Worm (Caenorhabditis elegans) whole organism, L2 larva: Measurements from ENCODE around the gene C47E8.9.

Experiments
- C34F6.9 ChIP-seq: fragments of 150-350 bp; optimal IDR thresholded peaks from 2 replicates; lab custom pipeline; 2014; ENCODE audit warnings: missing biosample characterization, missing genetic modification characterization
- F13H6.1 ChIP-seq: sonication (generic microtip); optimal IDR thresholded peaks from 2 replicates; lab custom pipeline; 2016; ENCODE audit warnings: missing genetic modification characterization, missing compliant biosample characterization
- R02D3.7 ChIP-seq: fragments of 150-350 bp; optimal IDR thresholded peaks from 2 replicates; lab custom pipeline; 2014; ENCODE audit warnings: missing biosample characterization, missing genetic modification characterization
- ZK546.5 ChIP-seq: sonication (generic microtip); optimal IDR thresholded peaks from 2 replicates; lab custom pipeline; 2017; ENCODE audit warnings: missing biosample characterization, missing genetic modification characterization
- alr-1 ChIP-seq: fragments of 150-350 bp; optimal IDR thresholded peaks from 2 replicates; lab custom pipeline; 2014; ENCODE audit warnings: missing biosample characterization, missing genetic modification characterization
- aly-2 ChIP-seq: fragments of 150-350 bp; optimal IDR thresholded peaks from 2 replicates; lab custom pipeline; 2014; ENCODE audit warnings: missing biosample characterization, missing genetic modification characterization
- ama-1 ChIP-seq: fragments of 150-350 bp; optimal IDR thresholded peaks from 2 replicates; lab custom pipeline; 2018; ENCODE audit warnings: inconsistent platforms
- blmp-1 ChIP-seq: sonication (generic microtip); optimal IDR thresholded peaks from 2 replicates; lab custom pipeline; 2017; ENCODE audit warnings: missing genetic modification characterization, mild to moderate bottlenecking, missing compliant biosample characterization, antibody characterized with exemption, moderate library complexity; ENCODE audit not compliant: insufficient read depth
- ceh-16 ChIP-seq: fragments of 150-350 bp; optimal IDR thresholded peaks from 2 replicates; lab custom pipeline; 2014; ENCODE audit warnings: missing biosample characterization, missing genetic modification characterization
- ceh-82 ChIP-seq: fragments of 150-350 bp; optimal IDR thresholded peaks from 2 replicates; lab custom pipeline; 2014; ENCODE audit warnings: missing biosample characterization, missing genetic modification characterization
- crh-2 ChIP-seq: sonication (generic microtip); optimal IDR thresholded peaks from 2 replicates; lab custom pipeline; 2017; ENCODE audit warnings: missing biosample characterization, missing genetic modification characterization
- dmd-4 ChIP-seq: sonication (generic microtip); optimal IDR thresholded peaks from 2 replicates; lab custom pipeline; 2017; ENCODE audit warnings: missing biosample characterization, missing genetic modification characterization
- egl-27 ChIP-seq: sonication (generic microtip); optimal IDR thresholded peaks from 3 replicates; lab custom pipeline; 2017; ENCODE audit warnings: missing biosample characterization, missing genetic modification reagents, missing genetic modification characterization
- elt-1 ChIP-seq: fragments of 150-350 bp; optimal IDR thresholded peaks from 2 replicates; lab custom pipeline; 2014; ENCODE audit warnings: missing biosample characterization, missing genetic modification characterization
- elt-3 ChIP-seq: sonication (generic microtip); optimal IDR thresholded peaks from 2 replicates; lab custom pipeline; 2017; ENCODE audit warnings: missing biosample characterization, missing genetic modification characterization
- fos-1 ChIP-seq: fragments of 150-350 bp; optimal IDR thresholded peaks from 2 replicates; lab custom pipeline; 2014; ENCODE audit warnings: missing biosample characterization, missing genetic modification characterization
- gmeb-1 ChIP-seq: fragments of 150-350 bp; optimal IDR thresholded peaks from 2 replicates; lab custom pipeline; 2014; ENCODE audit warnings: missing biosample characterization, missing genetic modification characterization
- lin-11 ChIP-seq: fragments of 150-350 bp; sonication (generic microtip); optimal IDR thresholded peaks from 2 replicates; lab custom pipeline; 2014; ENCODE audit warnings: missing biosample characterization, missing genetic modification characterization, inconsistent platforms, mixed read lengths
- lin-13 ChIP-seq: fragments of 150-350 bp; optimal IDR thresholded peaks from 2 replicates; lab custom pipeline; 2014; ENCODE audit warnings: missing biosample characterization, missing genetic modification reagents, missing genetic modification characterization
- lin-39 ChIP-seq: fragments of 150-350 bp; optimal IDR thresholded peaks from 2 replicates; lab custom pipeline; 2014; ENCODE audit warnings: missing biosample characterization, missing genetic modification reagents, missing genetic modification characterization
- lsy-2 ChIP-seq, 2 experiments: fragments of 150-350 bp in 1 of 2; sonication (generic microtip) in 1 of 2; optimal IDR thresholded peaks; 2 replicates each; lab custom pipeline; 2014 to 2017; ENCODE audit warnings: missing biosample characterization in 2 of 2, missing genetic modification characterization in 2 of 2
- mab-5 ChIP-seq: fragments of 150-350 bp; optimal IDR thresholded peaks from 2 replicates; lab custom pipeline; 2014; ENCODE audit warnings: missing biosample characterization, missing genetic modification characterization
- mbf-1 ChIP-seq: sonication (generic microtip); optimal IDR thresholded peaks from 2 replicates; lab custom pipeline; 2017; ENCODE audit warnings: missing biosample characterization, missing genetic modification characterization
- mdl-1 ChIP-seq, 2 experiments: fragments of 150-350 bp in 1 of 2; sonication (generic microtip) in 1 of 2; optimal IDR thresholded peaks; 2 replicates each; lab custom pipeline; 2017; ENCODE audit warnings: missing biosample characterization in 2 of 2, missing genetic modification characterization in 2 of 2
- nhr-10 ChIP-seq: sonication (generic microtip); optimal IDR thresholded peaks from 2 replicates; lab custom pipeline; 2017; ENCODE audit warnings: missing biosample characterization, missing genetic modification characterization
- nhr-11 ChIP-seq: fragments of 150-350 bp; optimal IDR thresholded peaks from 2 replicates; lab custom pipeline; 2014; ENCODE audit warnings: missing biosample characterization, missing genetic modification characterization
- nhr-12 ChIP-seq: fragments of 150-350 bp; optimal IDR thresholded peaks from 2 replicates; lab custom pipeline; 2014; ENCODE audit warnings: missing biosample characterization, missing genetic modification characterization
- nhr-129 ChIP-seq: fragments of 150-350 bp; optimal IDR thresholded peaks from 2 replicates; lab custom pipeline; 2014; ENCODE audit warnings: missing biosample characterization, missing genetic modification characterization
- nhr-21 ChIP-seq: fragments of 150-350 bp; optimal IDR thresholded peaks from 2 replicates; lab custom pipeline; 2014; ENCODE audit warnings: missing biosample characterization, missing genetic modification characterization
- nhr-237 ChIP-seq: fragments of 150-350 bp; optimal IDR thresholded peaks from 2 replicates; lab custom pipeline; 2014; ENCODE audit warnings: missing biosample characterization, missing genetic modification characterization
- nhr-25 ChIP-seq: fragments of 150-350 bp; sonication (generic microtip); optimal IDR thresholded peaks from 3 replicates; lab custom pipeline; 2014; ENCODE audit warnings: missing biosample characterization, missing genetic modification characterization
- nhr-6 ChIP-seq: fragments of 150-350 bp; optimal IDR thresholded peaks from 2 replicates; lab custom pipeline; 2014; ENCODE audit warnings: missing biosample characterization, missing genetic modification characterization
- nhr-77 ChIP-seq: fragments of 150-350 bp; optimal IDR thresholded peaks from 2 replicates; lab custom pipeline; 2014; ENCODE audit warnings: missing biosample characterization, missing genetic modification characterization
- peb-1 ChIP-seq: fragments of 150-350 bp; optimal IDR thresholded peaks from 2 replicates; lab custom pipeline; 2014; ENCODE audit warnings: missing biosample characterization, missing genetic modification characterization
- sem-4 ChIP-seq: fragments of 150-350 bp; optimal IDR thresholded peaks from 2 replicates; lab custom pipeline; 2014; ENCODE audit warnings: missing biosample characterization, missing genetic modification reagents, missing genetic modification characterization
- skn-1 ChIP-seq: sonication (generic microtip); optimal IDR thresholded peaks from 2 replicates; lab custom pipeline; 2017; ENCODE audit warnings: missing biosample characterization, missing genetic modification characterization
- sma-3 ChIP-seq: sonication (generic microtip); optimal IDR thresholded peaks from 2 replicates; lab custom pipeline; 2016; ENCODE audit warnings: missing genetic modification reagents, missing genetic modification characterization, missing compliant biosample characterization
- sma-9 ChIP-seq, 2 experiments: fragments of 150-350 bp in 1 of 2; sonication (generic microtip) in 1 of 2; optimal IDR thresholded peaks; 2 replicates each; lab custom pipeline; 2014 to 2016; ENCODE audit warnings: missing genetic modification characterization in 2 of 2, mild to moderate bottlenecking in 1 of 2, missing biosample characterization in 1 of 2, missing compliant biosample characterization in 1 of 2, missing genetic modification reagents in 1 of 2, moderate library complexity in 1 of 2
- snpc-4 ChIP-seq: fragments of 150-350 bp; optimal IDR thresholded peaks from 2 replicates; lab custom pipeline; 2014; ENCODE audit warnings: missing biosample characterization, missing genetic modification characterization
- unc-39 ChIP-seq: fragments of 150-350 bp; optimal IDR thresholded peaks from 2 replicates; lab custom pipeline; 2014; ENCODE audit warnings: missing biosample characterization, missing genetic modification characterization
- unc-55 ChIP-seq: fragments of 150-350 bp; sonication (generic microtip); optimal IDR thresholded peaks from 3 replicates; lab custom pipeline; 2014; ENCODE audit warnings: missing biosample characterization, missing genetic modification reagents, missing genetic modification characterization
- unc-62 ChIP-seq: fragments of 150-350 bp; optimal IDR thresholded peaks from 2 replicates; lab custom pipeline; 2014; ENCODE audit warnings: missing biosample characterization, missing genetic modification reagents, missing genetic modification characterization
- zag-1 ChIP-seq: fragments of 150-350 bp; optimal IDR thresholded peaks from 2 replicates; lab custom pipeline; 2014; ENCODE audit warnings: missing biosample characterization, missing genetic modification characterization
- ztf-1 ChIP-seq: fragments of 200-800 bp; sonication (Bioruptor generic); conservative IDR thresholded peaks from 2 replicates; pipeline ENCODE4 v1.3.6; 2022; ENCODE audit warnings: missing genetic modification characterization, missing compliant biosample characterization
- ztf-11 ChIP-seq: sonication (generic microtip); optimal IDR thresholded peaks from 2 replicates; lab custom pipeline; 2017; ENCODE audit warnings: missing biosample characterization, missing genetic modification characterization
- ztf-4 ChIP-seq: fragments of 150-350 bp; optimal IDR thresholded peaks from 2 replicates; lab custom pipeline; 2014; ENCODE audit warnings: missing biosample characterization, missing genetic modification characterization

The C47E8.9 gene

ce11 chrV:14640769-14641168 is 22.3 kb upstream of the C47E8.9 start, which contains the start of gene C54G10.1:
C54G10.1 (plus strand) TSS chrV:14641101.
- TF ChIP-seq sma-3, result no peak
- no peak for TF ChIP-seq aly-2 (tag; lab: Kevin White, UChicago)
- TF ChIP-seq ztf-1, result no peak
- no peak for TF ChIP-seq nhr-25 (tag; lab: Kevin White, UChicago)
- TF ChIP-seq mbf-1 (tag; lab: Kevin White, UChicago), result no peak
- TF ChIP-seq gmeb-1 (tag; lab: Kevin White, UChicago), result peak; percentile 33
- no peak for TF ChIP-seq egl-27
- TF ChIP-seq mdl-1 (tag; optimal IDR thresholded peaks at IDR 0.05; lab: Kevin White, UChicago), result no peak
- TF ChIP-seq zag-1, result no peak
- no peak for TF ChIP-seq ceh-16 (tag; lab: Kevin White, UChicago)
- peak; percentile 47 for TF ChIP-seq sma-9 (GFP tag; optimal IDR thresholded peaks at IDR 0.05; lab: Kevin White, UChicago)
- no peak for TF ChIP-seq sma-9 (tag; optimal IDR thresholded peaks at IDR 0.05; lab: Kevin White, UChicago)
- no peak for TF ChIP-seq elt-3 (tag; lab: Kevin White, UChicago)
- TF ChIP-seq lin-13 (GFP tag; lab: Kevin White, UChicago), result no peak
- TF ChIP-seq R02D3.7 (tag; lab: Kevin White, UChicago), result no peak
- TF ChIP-seq ama-1 (lab: Kevin White, UChicago), result no peak
- TF ChIP-seq crh-2 (tag; lab: Kevin White, UChicago), result peak; percentile 62
- no peak for TF ChIP-seq elt-1
- TF ChIP-seq nhr-129 (tag; lab: Kevin White, UChicago), result no peak
- no peak for TF ChIP-seq nhr-11 (tag; lab: Kevin White, UChicago)
- TF ChIP-seq nhr-21 (tag; lab: Kevin White, UChicago), result no peak
- TF ChIP-seq nhr-10 (tag; lab: Kevin White, UChicago), result no peak
- no peak for TF ChIP-seq dmd-4
- TF ChIP-seq unc-39 (tag; lab: Kevin White, UChicago), result no peak
- TF ChIP-seq lin-11 (tag; lab: Kevin White, UChicago), result no peak
- peak; percentile 22 for TF ChIP-seq skn-1
- TF ChIP-seq snpc-4, result no peak
- TF ChIP-seq blmp-1 (tag; lab: Kevin White, UChicago), result no peak
- no peak for TF ChIP-seq nhr-12 (tag; lab: Kevin White, UChicago)
- TF ChIP-seq lsy-2 (tag; optimal IDR thresholded peaks at IDR 0.05; lab: Kevin White, UChicago), result no peak
- TF ChIP-seq fos-1, result peak; percentile 97
- TF ChIP-seq lin-39 (tag; lab: Kevin White, UChicago), result no peak
- TF ChIP-seq peb-1 (tag; lab: Kevin White, UChicago), result no peak
- no peak for TF ChIP-seq unc-55 (GFP tag; lab: Kevin White, UChicago)
- TF ChIP-seq nhr-237 (tag; lab: Kevin White, UChicago), result no peak
- TF ChIP-seq C34F6.9 (tag; lab: Kevin White, UChicago), result no peak
- no peak for TF ChIP-seq ceh-82 (tag; lab: Kevin White, UChicago)
- TF ChIP-seq F13H6.1 (tag; lab: Kevin White, UChicago), result no peak
- TF ChIP-seq mab-5 (tag; lab: Kevin White, UChicago), result no peak
- no peak for TF ChIP-seq unc-62 (GFP tag; lab: Kevin White, UChicago)
- TF ChIP-seq nhr-77, result no peak
- no peak for TF ChIP-seq ztf-11 (tag; lab: Kevin White, UChicago)
- TF ChIP-seq nhr-6 (tag; lab: Kevin White, UChicago), result no peak
- TF ChIP-seq ZK546.5 (tag; lab: Kevin White, UChicago), result no peak
- TF ChIP-seq alr-1 (tag; lab: Kevin White, UChicago), result no peak
- TF ChIP-seq, all 48 proteins: peak for 5

- no peak for TF ChIP-seq snpc-4
- no peak for TF ChIP-seq skn-1
- TF ChIP-seq mab-5 (tag; lab: Kevin White, UChicago), result no peak
- no peak for TF ChIP-seq nhr-21 (tag; lab: Kevin White, UChicago)
- TF ChIP-seq nhr-11 (tag; lab: Kevin White, UChicago), result no peak
- TF ChIP-seq ztf-1, result no peak
- TF ChIP-seq F13H6.1 (tag; lab: Kevin White, UChicago), result no peak
- no peak for TF ChIP-seq nhr-237 (tag; lab: Kevin White, UChicago)
- no peak for TF ChIP-seq ceh-16 (tag; lab: Kevin White, UChicago)
- no peak for TF ChIP-seq R02D3.7 (tag; lab: Kevin White, UChicago)
- TF ChIP-seq sem-4, result no peak
- no peak for TF ChIP-seq gmeb-1 (tag; lab: Kevin White, UChicago)
- TF ChIP-seq ztf-4 (tag; lab: Kevin White, UChicago), result no peak
- no peak for TF ChIP-seq lin-11 (tag; lab: Kevin White, UChicago)
- TF ChIP-seq C34F6.9 (tag; lab: Kevin White, UChicago), result no peak
- TF ChIP-seq mbf-1 (tag; lab: Kevin White, UChicago), result no peak
- TF ChIP-seq zag-1, result no peak
- TF ChIP-seq nhr-12 (tag; lab: Kevin White, UChicago), result no peak
- TF ChIP-seq, all 48 proteins: peak for 0
Measured at ce11 chrV:14642016-14642415, 21.1 kb upstream of the C47E8.9 start.
